Worm (Caenorhabditis elegans): Measurements from ENCODE around the gene R11D1.2.

DNA sequence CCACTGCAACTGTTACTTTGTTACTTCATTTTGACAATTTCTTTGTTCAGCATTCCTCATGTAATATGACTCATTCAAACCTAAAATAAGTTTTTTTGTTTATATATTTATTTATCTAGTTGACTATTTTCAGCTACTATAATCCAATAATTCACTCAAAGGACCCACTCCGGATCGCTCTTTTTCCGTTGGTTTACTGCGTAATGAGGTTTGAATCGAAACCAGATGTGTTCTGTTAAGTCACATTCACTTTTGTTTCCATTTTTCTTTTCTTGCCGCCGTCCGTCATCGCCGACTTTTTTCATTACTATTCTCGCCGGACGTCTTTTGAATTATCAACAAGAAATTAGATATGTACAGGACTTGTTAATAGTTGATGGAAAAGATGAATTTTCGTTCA lies 45.0 kb upstream of the R11D1.2 start:
- no peak for TF ChIP-seq zag-1 (tag; optimal IDR thresholded peaks at IDR 0.05)
- TF ChIP-seq ceh-90 (tag; optimal IDR thresholded peaks at IDR 0.05): no peak
- TF ChIP-seq pag-3 (tag; optimal IDR thresholded peaks at IDR 0.05; ENCODE audit: borderline replicate concordance, insufficient read depth): no peak
- TF ChIP-seq pqm-1 (tag; optimal IDR thresholded peaks at IDR 0.05): no peak
- TF ChIP-seq nhr-237 (tag; optimal IDR thresholded peaks at IDR 0.05): no peak
- TF ChIP-seq fos-1 (tag; optimal IDR thresholded peaks at IDR 0.05): no peak
- no peak for TF ChIP-seq isw-1 (GFP tag; IDR thresholded peaks at IDR 0.05)
- no peak for TF ChIP-seq hlh-17 (GFP tag; optimal IDR thresholded peaks at IDR 0.05; ENCODE audit: borderline replicate concordance)
- TF ChIP-seq unc-62 (GFP tag; optimal IDR thresholded peaks at IDR 0.05): no peak
- TF ChIP-seq ama-1 (optimal IDR thresholded peaks at IDR 0.05): no peak
- TF ChIP-seq ces-1 (GFP tag; optimal IDR thresholded peaks at IDR 0.05): no peak
- TF ChIP-seq mef-2 (tag; optimal IDR thresholded peaks at IDR 0.05): no peak
- TF ChIP-seq tbx-2 (tag; optimal IDR thresholded peaks at IDR 0.05): no peak
